Worm (Caenorhabditis elegans): ENCODE data around the gene clpp-1.

Gene clpp-1

ce11 chrII:10294262-10294661 lies 8.4 kb downstream of the clpp-1 start (continued):
- TF ChIP-seq ztf-1 (GFP tag; conservative IDR thresholded peaks at IDR 0.05): no peak

ce11 chrII:10288926-10289325 lies 13.7 kb downstream of the clpp-1 start:
- TF ChIP-seq sma-3 (GFP tag; optimal IDR thresholded peaks at IDR 0.05) (no peak), nhr-21 (tag; optimal IDR thresholded peaks at IDR 0.05) (peak; percentile 16), F13H6.1 (tag; optimal IDR thresholded peaks at IDR 0.05) (peak; percentile 16), crh-2 (tag; optimal IDR thresholded peaks at IDR 0.05) (no peak), fos-1 (tag; optimal IDR thresholded peaks at IDR 0.05) (peak; percentile 22), nhr-129 (tag; optimal IDR thresholded peaks at IDR 0.05) (peak; percentile 79), lsy-2 (tag; optimal IDR thresholded peaks at IDR 0.05) (peak in 1 of 2 experiments; percentile 32)

ce11 chrII:10284991-10285390 lies 17.7 kb downstream of the clpp-1 start:
- TF ChIP-seq fos-1 (tag; optimal IDR thresholded peaks at IDR 0.05): no peak
- TF ChIP-seq lsy-2 (tag; optimal IDR thresholded peaks at IDR 0.05): peak in 1 of 2 experiments; percentile 3
- no peak for TF ChIP-seq elt-3 (tag; optimal IDR thresholded peaks at IDR 0.05)

ce11 chrII:10283145-10283544 lies 19.5 kb downstream of the clpp-1 start:
- no peak for TF ChIP-seq sma-3 (GFP tag; optimal IDR thresholded peaks at IDR 0.05)
- no peak for TF ChIP-seq zag-1 (tag; optimal IDR thresholded peaks at IDR 0.05)
- no peak for TF ChIP-seq nhr-21 (tag; optimal IDR thresholded peaks at IDR 0.05)
- no peak for TF ChIP-seq unc-62 (GFP tag; optimal IDR thresholded peaks at IDR 0.05)
- TF ChIP-seq dmd-4 (tag; optimal IDR thresholded peaks at IDR 0.05): no peak
- TF ChIP-seq elt-3 (tag; optimal IDR thresholded peaks at IDR 0.05): no peak
- TF ChIP-seq nhr-129 (tag; optimal IDR thresholded peaks at IDR 0.05): no peak
- no peak for TF ChIP-seq ama-1 (optimal IDR thresholded peaks at IDR 0.05)
- TF ChIP-seq aly-2 (tag; optimal IDR thresholded peaks at IDR 0.05): no peak
- TF ChIP-seq mdl-1 (tag; optimal IDR thresholded peaks at IDR 0.05): no peak
- TF ChIP-seq lsy-2 (tag; optimal IDR thresholded peaks at IDR 0.05): no peak
- TF ChIP-seq nhr-23 (tag; optimal IDR thresholded peaks at IDR 0.05): no peak
- no peak for TF ChIP-seq unc-55 (GFP tag; optimal IDR thresholded peaks at IDR 0.05)
- no peak for TF ChIP-seq sem-4 (tag; optimal IDR thresholded peaks at IDR 0.05)

ce11 chrII:10281674-10282073 lies 21.0 kb downstream of the clpp-1 start:
- TF ChIP-seq elt-3 (tag; optimal IDR thresholded peaks at IDR 0.05): no peak
- no peak for TF ChIP-seq dmd-4 (tag; optimal IDR thresholded peaks at IDR 0.05)
- peak; percentile 3 for TF ChIP-seq fos-1 (tag; optimal IDR thresholded peaks at IDR 0.05)
- no peak for TF ChIP-seq nhr-10 (tag; optimal IDR thresholded peaks at IDR 0.05)
- TF ChIP-seq ztf-11 (tag; optimal IDR thresholded peaks at IDR 0.05): no peak
- TF ChIP-seq lin-13 (GFP tag; optimal IDR thresholded peaks at IDR 0.05): no peak

ce11 chrII:10279561-10279960 lies 23.1 kb downstream of the clpp-1 start, which contains the start of gene ZK971.1:
TSS of gene ZK971.1 (minus strand) at chrII:10279661.
- no peak for TF ChIP-seq ama-1 (optimal IDR thresholded peaks at IDR 0.05)
- TF ChIP-seq snpc-4 (tag; optimal IDR thresholded peaks at IDR 0.05): no peak
- no peak for TF ChIP-seq nhr-129 (tag; optimal IDR thresholded peaks at IDR 0.05)
- no peak for TF ChIP-seq sma-9 (GFP tag; optimal IDR thresholded peaks at IDR 0.05)
- no peak for TF ChIP-seq sma-9 (tag; optimal IDR thresholded peaks at IDR 0.05)
- TF ChIP-seq fos-1 (tag; optimal IDR thresholded peaks at IDR 0.05): no peak
- no peak for TF ChIP-seq lin-11 (tag; optimal IDR thresholded peaks at IDR 0.05)
- no peak for TF ChIP-seq nhr-6 (tag; optimal IDR thresholded peaks at IDR 0.05)
- no peak for TF ChIP-seq mbf-1 (tag; optimal IDR thresholded peaks at IDR 0.05)

- TF ChIP-seq ztf-4 (tag; optimal IDR thresholded peaks at IDR 0.05) (no peak), fos-1 (tag; optimal IDR thresholded peaks at IDR 0.05) (no peak), nhr-12 (tag; optimal IDR thresholded peaks at IDR 0.05) (no peak), lsy-2 (tag; optimal IDR thresholded peaks at IDR 0.05) (no peak), lin-39 (tag; optimal IDR thresholded peaks at IDR 0.05) (no peak), skn-1 (tag; optimal IDR thresholded peaks at IDR 0.05) (no peak), mdl-1 (tag; optimal IDR thresholded peaks at IDR 0.05) (no peak), mbf-1 (tag; optimal IDR thresholded peaks at IDR 0.05) (no peak), ama-1 (optimal IDR thresholded peaks at IDR 0.05) (no peak), elt-3 (tag; optimal IDR thresholded peaks at IDR 0.05) (no peak), gmeb-1 (tag; optimal IDR thresholded peaks at IDR 0.05) (no peak), sma-9 (GFP tag; optimal IDR thresholded peaks at IDR 0.05) (no peak), sma-9 (tag; optimal IDR thresholded peaks at IDR 0.05) (no peak), lin-13 (GFP tag; optimal IDR thresholded peaks at IDR 0.05) (no peak), nhr-25 (tag; optimal IDR thresholded peaks at IDR 0.05) (no peak), peb-1 (tag; optimal IDR thresholded peaks at IDR 0.05) (no peak), ZK546.5 (tag; optimal IDR thresholded peaks at IDR 0.05) (no peak), nhr-6 (tag; optimal IDR thresholded peaks at IDR 0.05) (no peak), lin-11 (tag; optimal IDR thresholded peaks at IDR 0.05) (no peak), unc-39 (tag; optimal IDR thresholded peaks at IDR 0.05) (no peak)
These were observed 31.5 kb downstream of the clpp-1 start, which contains the start of gene F54B3.4 for ce11 chrII:10271093-10271492. TSS of gene F54B3.4 (minus strand) at chrII:10271193.
